Worm (Caenorhabditis elegans) whole organism, L4/young adult: ENCODE measurements around the gene C25H3.1.

Source experiments
- W03F9.2 ChIP-seq: fragments of 150-350 bp; optimal IDR thresholded peaks from 2 replicates; lab custom pipeline; 2014; ENCODE audit warnings: missing biosample characterization, missing genetic modification characterization
- dao-5 ChIP-seq: sonication (generic microtip); optimal IDR thresholded peaks from 2 replicates; lab custom pipeline; 2016; ENCODE audit warnings: missing genotype, missing genetic modification characterization, moderate library complexity, missing compliant biosample characterization
- him-1 ChIP-seq: sonication (generic microtip); optimal IDR thresholded peaks from 2 replicates; lab custom pipeline; 2016; ENCODE audit warnings: missing genotype, missing genetic modification reagents, missing genetic modification characterization, missing compliant biosample characterization

C25H3.1 gene

DNA sequence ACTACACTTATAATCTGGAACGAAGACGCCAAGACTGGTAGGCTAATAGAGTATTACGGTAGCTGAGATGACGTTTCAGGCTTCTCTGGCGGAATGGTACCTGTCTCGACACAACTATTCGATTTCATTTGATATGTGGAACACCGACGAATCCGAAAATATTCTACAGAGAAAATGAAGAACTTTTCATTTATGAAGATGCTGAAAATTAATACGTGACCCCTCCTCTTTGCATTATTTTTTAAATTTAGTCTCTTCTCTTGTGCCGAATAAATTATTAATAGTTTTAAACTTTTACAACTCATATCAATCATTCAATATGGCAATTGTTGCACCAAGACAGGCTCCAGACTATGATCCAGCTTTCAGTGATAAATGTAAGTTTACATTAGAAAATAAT, 32.9 kb upstream of the C25H3.1 start, which contains the start of gene C25H3.16:
C25H3.16 (plus strand) TSS at position 301 of the 400 bp plus-strand sequence.
- no peak for TF ChIP-seq W03F9.2
- TF ChIP-seq dao-5 (tag; lab: Kevin White, UChicago): no peak
- no peak for TF ChIP-seq him-1 (tag; lab: Kevin White, UChicago)

DNA sequence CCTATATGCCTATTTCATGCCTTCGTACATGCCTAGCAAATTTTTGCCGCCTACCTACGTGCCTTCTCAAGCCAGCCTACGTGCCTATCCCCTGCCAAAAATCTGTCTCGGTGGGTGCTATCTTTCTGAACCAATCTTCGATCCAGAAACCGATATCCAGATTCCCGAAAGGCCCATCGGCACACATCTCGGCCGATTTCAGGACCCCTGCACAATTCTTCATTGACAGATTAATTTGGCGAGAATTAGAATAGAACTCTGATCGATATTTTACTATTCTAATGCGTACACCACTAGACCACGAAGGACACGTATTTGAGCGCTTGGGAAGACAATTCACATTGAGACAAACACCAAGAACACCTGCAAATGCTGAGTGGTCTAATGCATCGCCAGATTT, 31.3 kb upstream of the C25H3.1 start:
- TF ChIP-seq him-1 (tag; lab: Kevin White, UChicago): no peak
- no peak for TF ChIP-seq W03F9.2
- no peak for TF ChIP-seq dao-5 (tag; lab: Kevin White, UChicago)

DNA sequence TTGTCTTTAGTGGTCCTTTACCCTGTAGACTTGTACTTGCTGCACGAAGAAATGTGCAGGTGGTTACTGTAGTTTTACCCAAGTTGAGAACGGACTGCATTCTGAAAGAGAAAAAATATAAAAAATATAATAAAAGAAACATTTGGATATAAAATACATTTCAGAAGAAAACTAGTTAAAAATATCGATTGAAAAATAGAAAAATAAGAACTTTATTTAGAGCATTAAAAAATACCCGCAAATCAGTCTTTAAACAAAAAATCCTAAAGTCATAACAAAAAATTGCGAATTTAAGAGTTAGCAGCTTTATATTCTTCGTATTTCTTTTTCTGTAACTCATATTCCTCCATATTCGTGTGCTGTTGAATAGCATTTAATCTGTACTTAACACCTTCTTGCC, 30.0 kb upstream of the C25H3.1 start, which contains the start of gene C25H3.7:
C25H3.7 (minus strand) TSS at position 101 of the 400 bp plus-strand sequence.
- TF ChIP-seq W03F9.2 (no peak), dao-5 (tag; lab: Kevin White, UChicago) (no peak), him-1 (tag; lab: Kevin White, UChicago) (no peak)

DNA sequence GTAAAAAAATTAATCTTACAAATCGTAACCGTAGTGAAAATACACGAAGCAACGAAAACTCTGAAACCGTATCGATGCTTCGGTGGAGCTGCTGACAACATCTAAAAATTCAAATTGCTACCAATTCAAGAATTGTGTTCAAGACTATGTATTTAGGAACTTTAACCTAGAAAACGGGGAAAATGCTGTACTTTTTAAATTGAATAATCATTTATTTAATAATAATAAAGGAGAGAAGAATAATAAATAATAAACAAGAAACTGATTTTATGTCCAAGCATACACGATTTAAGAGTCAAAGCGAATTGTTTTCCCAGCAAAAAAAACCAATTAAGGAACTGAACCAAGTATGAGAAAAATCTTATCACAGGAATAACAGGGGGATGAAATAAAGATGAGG, 29.3 kb upstream of the C25H3.1 start, which contains the start of gene C25H3.17:
C25H3.17 (minus strand) TSS at position 101 of the 400 bp plus-strand sequence.
- TF ChIP-seq dao-5 (tag; lab: Kevin White, UChicago) (no peak), W03F9.2 (no peak), him-1 (tag; lab: Kevin White, UChicago) (no peak)

DNA sequence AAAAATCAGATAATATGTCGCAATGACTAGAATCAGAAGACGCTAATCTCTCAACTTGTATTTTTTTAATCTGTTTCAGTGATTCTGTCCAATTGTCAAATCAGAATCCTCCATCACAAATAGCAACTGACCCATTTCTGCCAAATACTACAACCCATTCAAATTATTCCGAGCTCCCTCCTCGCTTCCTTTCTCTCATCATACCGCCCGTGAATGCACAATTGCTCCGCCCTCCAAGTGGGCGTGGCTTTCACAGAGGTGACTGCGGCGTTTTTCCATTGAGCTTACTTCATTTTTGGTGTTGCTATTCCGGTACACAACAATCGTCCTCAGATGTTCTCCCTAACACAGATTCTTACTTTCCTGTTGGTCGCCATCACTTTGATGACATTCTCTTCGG, 18.2 kb upstream of the C25H3.1 start, which contains the start of gene flp-27:
flp-27 (plus strand) TSS at position 301 of the 400 bp plus-strand sequence.
- TF ChIP-seq dao-5 (tag; lab: Kevin White, UChicago) (no peak), him-1 (tag; lab: Kevin White, UChicago) (no peak), W03F9.2 (no peak)

DNA sequence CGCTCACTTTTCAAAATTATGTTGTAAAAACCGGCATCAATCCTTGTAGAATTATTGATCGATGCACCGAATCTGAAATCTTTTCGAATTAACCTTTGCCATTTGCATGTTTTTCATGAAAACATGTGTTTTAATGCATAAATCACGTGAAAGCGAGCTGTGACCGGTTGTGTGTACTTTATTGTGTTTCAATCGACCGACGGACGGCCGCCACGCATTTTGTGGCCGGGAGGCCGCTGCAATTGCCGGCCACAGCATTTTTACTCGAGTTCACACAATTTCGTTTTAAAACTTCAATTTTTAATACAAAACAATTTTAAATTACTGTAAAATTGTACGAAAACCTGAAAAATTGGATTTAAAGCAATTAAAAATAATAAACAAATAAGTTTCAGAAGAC, 9.9 kb upstream of the C25H3.1 start, which contains the start of gene C25H3.11:
C25H3.11 (minus strand) TSS at position 82 of the 400 bp plus-strand sequence.
- TF ChIP-seq him-1 (tag; lab: Kevin White, UChicago): no peak
- no peak for TF ChIP-seq W03F9.2
- no peak for TF ChIP-seq dao-5 (tag; lab: Kevin White, UChicago)

DNA sequence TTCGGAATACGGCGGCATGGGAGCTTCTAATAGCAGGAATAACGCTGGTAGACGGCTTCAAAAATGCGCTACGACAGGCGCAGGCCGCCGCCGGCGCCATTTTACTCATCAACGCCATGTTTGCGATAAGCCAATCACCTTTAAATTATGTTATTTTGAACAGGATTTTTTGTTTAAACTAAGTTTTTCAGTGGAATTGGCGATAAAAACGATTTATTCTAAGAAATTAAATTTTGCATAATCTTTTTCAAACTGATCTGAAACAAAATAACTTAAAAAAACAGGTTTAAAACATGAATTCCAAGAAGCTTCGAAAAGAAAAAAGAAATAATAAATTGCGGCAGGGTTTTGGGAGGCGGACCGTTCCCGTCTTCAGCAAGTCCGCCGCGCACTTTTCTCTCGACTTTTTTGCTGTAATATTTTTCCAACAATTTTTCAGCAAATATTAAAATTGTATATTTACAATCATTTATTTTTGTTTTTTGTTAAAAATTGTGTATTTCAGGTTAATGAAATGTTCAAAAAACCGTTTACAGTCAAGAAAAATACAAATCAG, 7.6 kb upstream of the C25H3.1 start, which contains the start of the genes ndub-5 and eif-2D:
ndub-5 (minus strand) TSS at position 138 of the 556 bp plus-strand sequence.
eif-2D (plus strand) TSS at position 506 of the 556 bp plus-strand sequence.
- TF ChIP-seq dao-5 (tag; lab: Kevin White, UChicago): no peak
- no peak for TF ChIP-seq him-1 (tag; lab: Kevin White, UChicago)
- no peak for TF ChIP-seq W03F9.2

DNA sequence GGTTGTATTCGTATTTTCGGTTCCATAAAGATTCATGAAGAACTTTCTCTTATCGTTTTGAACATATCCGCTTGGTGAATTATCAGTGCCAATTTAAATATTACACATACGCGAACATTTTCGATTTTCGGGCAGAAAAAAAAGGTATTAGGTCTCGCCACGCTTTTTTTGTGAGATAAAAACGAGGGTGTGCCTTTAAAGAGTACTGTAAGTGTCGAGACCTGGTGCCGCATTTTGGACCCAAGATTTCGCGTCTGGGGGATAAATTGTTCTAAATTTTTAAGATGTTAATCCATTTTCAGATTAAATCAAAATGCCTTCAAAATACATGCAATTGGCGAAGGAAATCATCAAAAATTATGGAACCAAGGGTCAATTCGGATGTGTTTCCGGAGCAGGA, 5.0 kb upstream of the C25H3.1 start, which contains the start of gene C25H3.3:
C25H3.3 (plus strand) TSS at position 301 of the 400 bp plus-strand sequence.
- TF ChIP-seq dao-5 (tag; lab: Kevin White, UChicago) (no peak), him-1 (tag; lab: Kevin White, UChicago) (no peak), W03F9.2 (no peak)

DNA sequence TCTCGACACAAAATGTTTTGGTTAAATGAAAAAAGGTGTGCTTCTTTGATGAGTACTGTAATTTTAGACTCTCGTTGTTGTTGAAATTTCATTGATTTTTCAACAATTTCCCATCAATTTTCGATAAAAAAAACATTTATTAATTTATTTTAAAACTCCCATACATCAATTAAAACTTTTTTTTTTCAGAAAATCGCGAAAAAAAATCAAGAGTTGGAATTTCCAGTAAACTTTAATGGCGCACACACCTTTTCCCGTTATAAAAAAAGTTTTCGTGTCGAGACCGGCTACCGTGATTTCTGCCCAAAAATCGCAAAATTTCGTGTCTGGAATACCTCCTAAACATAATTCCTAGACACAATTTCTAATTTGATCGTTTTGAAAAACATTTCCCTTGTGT, 4.1 kb upstream of the C25H3.1 start, which contains the start of gene C25H3.14:
C25H3.14 (plus strand) TSS at position 301 of the 400 bp plus-strand sequence.
- TF ChIP-seq W03F9.2: no peak
- TF ChIP-seq dao-5 (tag; lab: Kevin White, UChicago): no peak

DNA sequence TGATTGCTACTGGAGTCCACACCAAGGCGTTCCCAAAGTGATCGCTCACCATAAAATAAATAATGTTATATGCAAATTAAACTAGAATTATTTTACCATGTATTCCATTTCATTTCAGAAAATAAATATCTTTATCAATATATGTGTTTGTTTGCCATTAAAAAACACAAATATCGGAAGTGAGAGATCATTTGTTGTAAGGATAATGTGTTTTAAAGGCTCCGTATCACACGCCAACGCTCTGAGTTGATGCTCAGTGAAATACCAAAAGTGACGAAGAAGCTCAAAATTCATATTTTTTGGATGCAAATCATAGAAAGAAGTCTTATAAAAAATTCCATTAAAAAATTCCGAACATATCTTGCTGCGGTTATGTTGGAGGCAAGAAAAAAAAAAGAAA, 2.7 kb upstream of the C25H3.1 start:
- no peak for TF ChIP-seq him-1 (tag; lab: Kevin White, UChicago)
- TF ChIP-seq W03F9.2: no peak
- no peak for TF ChIP-seq dao-5 (tag; lab: Kevin White, UChicago)

DNA sequence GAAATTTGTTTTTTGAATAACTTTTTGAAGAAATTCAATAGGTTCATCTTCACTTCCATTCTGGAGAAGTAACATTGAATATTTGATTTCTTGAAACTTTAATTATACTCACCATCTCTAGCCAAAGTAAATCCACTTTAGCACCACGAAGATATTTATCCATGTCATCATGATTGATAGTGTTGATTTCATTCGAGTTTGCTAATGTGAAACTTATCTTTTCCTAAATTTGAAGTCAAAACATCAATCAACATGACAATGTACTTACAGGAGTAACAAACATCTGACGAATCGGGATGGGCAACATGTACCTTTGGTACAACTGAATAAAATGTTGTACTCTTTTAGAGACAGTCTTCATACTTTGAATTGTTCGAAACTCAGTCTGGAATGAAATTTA, 1.5 kb upstream of the C25H3.1 start:
- TF ChIP-seq dao-5 (tag; lab: Kevin White, UChicago) (no peak), W03F9.2 (no peak), him-1 (tag; lab: Kevin White, UChicago) (no peak)

DNA sequence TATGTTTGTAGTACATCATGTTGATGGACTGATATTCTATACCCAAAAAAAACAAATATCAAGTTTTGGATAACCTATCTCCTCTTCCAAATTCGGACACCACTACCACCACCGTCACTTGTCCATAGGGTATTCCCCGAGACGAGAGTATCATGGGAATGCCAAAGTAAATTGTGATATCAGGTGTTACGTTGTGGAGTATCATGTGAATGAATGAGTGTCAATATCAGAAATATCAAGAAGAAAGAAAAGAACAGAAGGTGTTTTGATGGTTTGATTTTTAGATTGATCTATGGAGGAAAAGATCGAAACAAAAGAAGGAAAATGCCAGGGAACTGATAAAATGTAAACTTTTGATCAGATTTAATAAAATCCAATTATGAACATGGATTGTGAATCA, 617 bp upstream of the C25H3.1 start:
- no peak for TF ChIP-seq dao-5 (tag; lab: Kevin White, UChicago)
- no peak for TF ChIP-seq him-1 (tag; lab: Kevin White, UChicago)
- no peak for TF ChIP-seq W03F9.2

DNA sequence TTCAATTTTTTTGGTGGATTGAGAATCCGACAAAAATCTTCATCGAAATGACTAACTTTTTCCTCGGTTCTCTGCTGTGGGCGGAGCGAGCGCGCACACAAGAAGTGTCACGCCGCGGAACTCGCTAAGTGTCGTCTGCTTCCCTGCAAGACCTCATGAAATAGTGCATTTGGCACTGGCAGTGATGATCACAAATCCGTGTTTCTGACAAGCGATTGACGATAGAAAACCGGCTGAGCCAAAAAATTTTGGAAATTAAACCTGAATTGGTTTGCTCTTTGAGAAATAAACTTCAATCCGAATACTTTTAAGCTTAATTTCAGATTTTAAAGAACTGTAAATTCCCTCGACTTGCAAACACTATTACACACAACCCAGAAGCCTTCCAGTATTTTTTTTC, 2.6 kb downstream of the C25H3.1 start:
- TF ChIP-seq W03F9.2 (peak; percentile 52), dao-5 (tag; lab: Kevin White, UChicago) (no peak), him-1 (tag; lab: Kevin White, UChicago) (peak; percentile 40)

DNA sequence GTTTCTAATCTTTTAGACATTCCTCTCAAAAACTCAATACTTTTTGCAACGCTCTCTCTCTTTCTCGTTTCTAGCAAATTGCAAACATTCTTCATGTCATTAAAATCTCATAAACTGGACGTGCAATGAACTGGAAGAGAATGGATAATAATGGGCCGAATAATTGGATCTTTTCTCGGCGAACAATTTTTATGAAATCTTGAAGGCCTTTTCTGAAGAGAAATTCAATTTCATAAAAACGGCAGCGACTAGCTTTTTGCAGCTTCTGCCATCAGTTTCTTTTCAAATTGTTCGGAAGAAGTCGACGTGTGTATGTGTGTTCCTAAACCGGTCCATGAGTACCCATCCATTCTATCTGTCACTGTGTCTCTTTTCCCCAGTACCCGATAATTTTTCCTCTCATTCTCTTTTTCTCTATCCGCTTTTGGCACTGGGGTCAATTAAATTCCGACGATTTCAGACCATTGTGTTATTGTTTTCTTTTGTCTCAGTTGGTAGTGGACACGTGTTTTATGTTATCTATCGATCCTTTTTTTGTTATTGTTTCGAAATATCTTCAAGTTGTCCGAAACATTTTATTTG, 3.8 kb downstream of the C25H3.1 start:
- TF ChIP-seq him-1 (tag; lab: Kevin White, UChicago): no peak
- TF ChIP-seq dao-5 (tag; lab: Kevin White, UChicago): no peak
- no peak for TF ChIP-seq W03F9.2
